Worm (Caenorhabditis elegans): ENCODE measurements around the gene C14A11.2.

C14A11.2 gene

ce11 chrX:2840287-2840686 is 37.4 kb downstream of the C14A11.2 start, which contains the start of gene Y71H10B.1:
Gene Y71H10B.1, minus strand, starts transcription at chrX:2840292.
- peak in 1 of 2 experiments; percentile 30 for TF ChIP-seq mdl-1 (tag; optimal IDR thresholded peaks at IDR 0.05)
- peak in 1 of 2 experiments; percentile 18 for TF ChIP-seq lsy-2 (tag; optimal IDR thresholded peaks at IDR 0.05)
- peak; percentile 82 for TF ChIP-seq hlh-30 (tag; optimal IDR thresholded peaks at IDR 0.05; ENCODE audit: insufficient read depth)
- no peak for TF ChIP-seq Y75B8A.6 (GFP tag; IDR thresholded peaks at IDR 0.05)
- no peak for TF ChIP-seq ceh-28 (tag; optimal IDR thresholded peaks at IDR 0.05)
- TF ChIP-seq jun-1 (tag; optimal IDR thresholded peaks at IDR 0.05): no peak
- peak; percentile 45 for TF ChIP-seq dmd-6 (GFP tag; IDR thresholded peaks at IDR 0.05)

ce11 chrX:2841754-2842153 is 38.8 kb downstream of the C14A11.2 start:
- no peak for TF ChIP-seq daf-16 (GFP tag; optimal IDR thresholded peaks at IDR 0.05)
- TF ChIP-seq daf-16 (tag; optimal IDR thresholded peaks at IDR 0.05): peak; percentile 51
- no peak for TF ChIP-seq F49E8.2 (tag; optimal IDR thresholded peaks at IDR 0.05; ENCODE audit: borderline replicate concordance)
- peak; percentile 2 for TF ChIP-seq mes-2 (tag; optimal IDR thresholded peaks at IDR 0.05; ENCODE audit: poor library complexity, severe bottlenecking)
- peak; percentile 37 for TF ChIP-seq mep-1 (tag; optimal IDR thresholded peaks at IDR 0.05)
- peak; percentile 41; the same call in 1 of the 2 replicates for TF ChIP-seq dmd-6 (GFP tag; IDR thresholded peaks at IDR 0.05)
- TF ChIP-seq php-3 (GFP tag; IDR thresholded peaks at IDR 0.05): peak; percentile 87
- no peak for TF ChIP-seq mxl-2 (GFP tag; conservative IDR thresholded peaks at IDR 0.05)
- peak; percentile 31 for TF ChIP-seq hlh-11 (tag; optimal IDR thresholded peaks at IDR 0.05)
- TF ChIP-seq dve-1 (tag; optimal IDR thresholded peaks at IDR 0.05; ENCODE audit: insufficient read depth): peak; percentile 89
- peak; percentile 79 for TF ChIP-seq pqm-1 (tag; optimal IDR thresholded peaks at IDR 0.05)
- peak; percentile 30 for TF ChIP-seq nhr-48 (tag; optimal IDR thresholded peaks at IDR 0.05)
- TF ChIP-seq nhr-11 (tag; optimal IDR thresholded peaks at IDR 0.05): no peak

DNA sequence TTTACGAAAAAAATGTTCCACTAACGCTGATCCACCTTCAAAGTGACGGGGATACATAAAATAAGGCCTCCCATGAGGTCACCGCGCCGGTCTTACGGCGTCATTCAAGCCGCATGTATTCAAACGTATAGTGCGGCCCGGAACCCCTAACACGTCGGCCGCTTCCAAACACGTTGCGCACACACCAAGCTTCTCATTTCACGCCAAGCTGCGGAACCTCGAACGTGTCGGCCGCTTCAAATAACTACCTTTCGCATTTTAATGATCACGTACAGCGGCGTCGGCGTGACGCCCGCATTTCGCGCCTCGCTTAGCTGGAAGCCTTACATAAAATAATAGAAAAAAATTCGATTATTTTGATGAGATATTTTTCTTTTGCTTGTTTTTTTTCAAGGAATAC is 40.6 kb downstream of the C14A11.2 start:
- TF ChIP-seq mxl-3 (GFP tag; optimal IDR thresholded peaks at IDR 0.05): no peak
- 0 out of 2 replicates have a peak, but pooled peaks have one; percentile 23 for TF ChIP-seq lim-7 (GFP tag; IDR thresholded peaks at IDR 0.05)
- no peak for TF ChIP-seq F26F4.8 (GFP tag; conservative IDR thresholded peaks at IDR 0.05)
- TF ChIP-seq hif-1 (tag; optimal IDR thresholded peaks at IDR 0.05): peak in 1 of 2 experiments; percentile 28
- TF ChIP-seq Y5F2A.4 (GFP tag; optimal IDR thresholded peaks at IDR 0.05): no peak
- TF ChIP-seq hlh-11 (tag; optimal IDR thresholded peaks at IDR 0.05): peak; percentile 31
- TF ChIP-seq nhr-102 (tag; optimal IDR thresholded peaks at IDR 0.05): peak; percentile 12
- TF ChIP-seq T26A8.4 (GFP tag; IDR thresholded peaks at IDR 0.05): 0 out of 2 replicates have a peak, but pooled peaks have one; percentile 32
- TF ChIP-seq daf-16 (GFP tag; optimal IDR thresholded peaks at IDR 0.05): no peak
- no peak for TF ChIP-seq daf-16 (tag; optimal IDR thresholded peaks at IDR 0.05)
- TF ChIP-seq ama-1 (optimal IDR thresholded peaks at IDR 0.05): no peak
- peak; percentile 74 for TF ChIP-seq egl-43 (GFP tag; IDR thresholded peaks at IDR 0.05)
- TF ChIP-seq tra-1 (GFP tag; IDR thresholded peaks at IDR 0.05): 0 out of 2 replicates have a peak, but pooled peaks have one; percentile 42
- 0 out of 2 replicates have a peak, but pooled peaks have one; percentile 13 for TF ChIP-seq php-3 (GFP tag; IDR thresholded peaks at IDR 0.05)
- TF ChIP-seq snpc-4 (tag; optimal IDR thresholded peaks at IDR 0.05): peak; percentile 72
- no peak for TF ChIP-seq pha-4 (GFP tag; IDR thresholded peaks at IDR 0.05)
- TF ChIP-seq pha-4 (tag; optimal IDR thresholded peaks at IDR 0.05): no peak

- TF ChIP-seq T26A8.4 (GFP tag; IDR thresholded peaks at IDR 0.05) (peak; percentile 82), egl-43 (GFP tag; IDR thresholded peaks at IDR 0.05) (peak; percentile 82), F37D6.2 (tag; optimal IDR thresholded peaks at IDR 0.05) (peak; percentile 84), ceh-32 (tag; optimal IDR thresholded peaks at IDR 0.05; ENCODE audit: poor library complexity) (peak; percentile 46), F44E2.7 (GFP tag; IDR thresholded peaks at IDR 0.05) (no peak), unc-62 (GFP tag; optimal IDR thresholded peaks at IDR 0.05 in 1 of 2) (peak in 1 of 2 experiments; percentile 99), unc-62 (tag; optimal IDR thresholded peaks at IDR 0.05) (no peak), set-16 (GFP tag; IDR thresholded peaks at IDR 0.05) (peak; percentile 92), Y75B8A.6 (GFP tag; IDR thresholded peaks at IDR 0.05) (no peak), gei-8 (GFP tag; optimal IDR thresholded peaks at IDR 0.05) (peak; percentile 42), mxl-3 (GFP tag; optimal IDR thresholded peaks at IDR 0.05) (peak; percentile 85), ZK546.5 (tag; optimal IDR thresholded peaks at IDR 0.05) (no peak), fkh-10 (GFP tag; optimal IDR thresholded peaks at IDR 0.05) (peak; percentile 93), lim-7 (GFP tag; IDR thresholded peaks at IDR 0.05) (no peak), saeg-2 (GFP tag; IDR thresholded peaks at IDR 0.05) (0 out of 2 replicates have a peak, but pooled peaks have one; percentile 40), dpl-1 (GFP tag; optimal IDR thresholded peaks at IDR 0.05) (peak; percentile 39), nhr-6 (tag; optimal IDR thresholded peaks at IDR 0.05) (no peak), hif-1 (tag; optimal IDR thresholded peaks at IDR 0.05) (peak; percentile 45 to 90), snpc-1.2 (GFP tag; IDR thresholded peaks at IDR 0.05) (0 out of 2 replicates have a peak, but pooled peaks have one; percentile 18)
Observed at ce11 chrX:2852388-2852908, 49.5 kb downstream of the C14A11.2 start, which contains the start of gene kin-29. Gene kin-29, minus strand, starts transcription at chrX:2852438.

All from whole organism, L4 larva.